Fruit fly (Drosophila melanogaster) whole organism, embryonic: ENCODE measurements around the gene Sbp2.
A peak's percentile ranks its signal among the peaks of the same experiment; 100 is the strongest.

Experiments
- ATbp ChIP-seq: fragments of 200-800 bp; sonication (Bioruptor generic); optimal IDR thresholded peaks from 2 replicates; lab custom pipeline; 2017; ENCODE audit warnings: missing biosample characterization, mild to moderate bottlenecking, missing genetic modification characterization, missing genetic modification reagents
- Aef1 ChIP-seq: fragments of 200-800 bp; sonication (Bioruptor generic); IDR thresholded peaks from 3 replicates; pipeline ENCODE4 v1.3.6; 2022; ENCODE audit warnings: missing biosample characterization, missing genetic modification characterization
- BEAF-32 ChIP-seq: fragments of 200-800 bp; sonication (Bioruptor generic); optimal IDR thresholded peaks from 3 replicates; lab custom pipeline; 2017; ENCODE audit warnings: missing biosample characterization, missing genetic modification characterization, mild to moderate bottlenecking, moderate library complexity, missing genetic modification reagents
- Bgb ChIP-seq: fragments of 200-800 bp; sonication (Bioruptor generic); IDR thresholded peaks from 2 replicates; pipeline ENCODE4 v1.3.6; 2022; ENCODE audit warnings: missing biosample characterization, missing genetic modification characterization; ENCODE audit not compliant: partially characterized antibody
- CG10979 ChIP-seq: fragments of 200-800 bp; sonication (Bioruptor generic); optimal IDR thresholded peaks from 2 replicates; lab custom pipeline; 2018; ENCODE audit warnings: missing biosample characterization, mild to moderate bottlenecking, missing genetic modification characterization, moderate library complexity
- CG11247 ChIP-seq: fragments of 200-800 bp; sonication (Bioruptor generic); IDR thresholded peaks from 2 replicates; pipeline ENCODE4 v1.3.6; 2022; ENCODE audit warnings: missing biosample characterization, missing genetic modification characterization
- CG11456 ChIP-seq: fragments of 200-800 bp; sonication (Bioruptor generic); IDR thresholded peaks from 3 replicates; pipeline ENCODE4 v1.3.6; 2022; ENCODE audit warnings: missing biosample characterization, missing genetic modification characterization
- CG11560 ChIP-seq: fragments of 200-800 bp; sonication (Bioruptor generic); IDR thresholded peaks from 3 replicates; pipeline ENCODE4 v1.3.6; 2022; ENCODE audit warnings: missing biosample characterization, missing genetic modification characterization
- CG12071 ChIP-seq: fragments of 200-800 bp; sonication (Bioruptor generic); optimal IDR thresholded peaks from 3 replicates; lab custom pipeline; 2018; ENCODE audit warnings: missing biosample characterization, mild to moderate bottlenecking, missing genetic modification characterization
- CG12104 ChIP-seq: fragments of 200-800 bp; sonication (Bioruptor generic); optimal IDR thresholded peaks from 3 replicates; lab custom pipeline; 2016; ENCODE audit warnings: missing biosample characterization, missing genetic modification characterization
- CG12236 ChIP-seq: fragments of 200-800 bp; sonication (Bioruptor generic); optimal IDR thresholded peaks from 2 replicates; lab custom pipeline; 2016; ENCODE audit warnings: missing biosample characterization, missing genetic modification characterization
- CG14441 ChIP-seq: fragments of 200-800 bp; sonication (Bioruptor generic); IDR thresholded peaks from 2 replicates; pipeline ENCODE4 v1.3.6; 2022; ENCODE audit warnings: missing biosample characterization, missing genetic modification characterization
- CG17912 ChIP-seq: fragments of 200-800 bp; sonication (Bioruptor generic); optimal IDR thresholded peaks from 2 replicates; lab custom pipeline; 2018; ENCODE audit warnings: missing biosample characterization, mild to moderate bottlenecking, missing genetic modification characterization
- CG1792 ChIP-seq: fragments of 200-800 bp; sonication (Bioruptor generic); optimal IDR thresholded peaks from 2 replicates; lab custom pipeline; 2016; ENCODE audit warnings: missing biosample characterization, missing genetic modification characterization
- CG31224 ChIP-seq: fragments of 200-800 bp; sonication (Bioruptor generic); IDR thresholded peaks from 2 replicates; pipeline ENCODE4 v1.3.6; 2022; ENCODE audit warnings: missing biosample characterization, missing genetic modification characterization
- CG32767 ChIP-seq: fragments of 200-800 bp; sonication (Bioruptor generic); IDR thresholded peaks from 2 replicates; pipeline ENCODE4 v1.3.6; 2022; ENCODE audit warnings: missing biosample characterization, missing genetic modification characterization
- CG34224 ChIP-seq: fragments of 200-800 bp; sonication (Bioruptor generic); IDR thresholded peaks from 3 replicates; pipeline ENCODE4 v1.3.6; 2022; ENCODE audit warnings: missing biosample characterization, missing genetic modification characterization; ENCODE audit not compliant: partially characterized antibody
- CG3995 ChIP-seq: fragments of 200-800 bp; sonication (Bioruptor generic); optimal IDR thresholded peaks from 3 replicates; lab custom pipeline; 2016; ENCODE audit warnings: missing biosample characterization, missing genetic modification characterization
- CG5180 ChIP-seq: fragments of 200-800 bp; sonication (Bioruptor generic); optimal IDR thresholded peaks from 3 replicates; lab custom pipeline; 2017; ENCODE audit warnings: missing biosample characterization, missing genetic modification characterization, mild to moderate bottlenecking, moderate library complexity, missing genetic modification reagents
- CG6854 ChIP-seq: fragments of 200-800 bp; sonication (Bioruptor generic); optimal IDR thresholded peaks from 3 replicates; lab custom pipeline; 2017; ENCODE audit warnings: missing biosample characterization, mild to moderate bottlenecking, missing genetic modification characterization
- Camta ChIP-seq: fragments of 200-800 bp; sonication (Bioruptor generic); optimal IDR thresholded peaks from 2 replicates; lab custom pipeline; 2016; ENCODE audit warnings: missing biosample characterization, missing genetic modification characterization
- Dad ChIP-seq: fragments of 200-800 bp; sonication (Bioruptor generic); optimal IDR thresholded peaks from 3 replicates; lab custom pipeline; 2016; ENCODE audit warnings: missing biosample characterization, missing genetic modification characterization
- Deaf1 ChIP-seq: fragments of 200-800 bp; optimal IDR thresholded peaks from 3 replicates; lab custom pipeline; 2019; ENCODE audit warnings: missing biosample characterization, mild to moderate bottlenecking, missing genetic modification characterization, moderate library complexity
- Ets65A ChIP-seq: fragments of 200-800 bp; sonication (Bioruptor generic); peaks from one replicate; lab custom pipeline; 2016; ENCODE audit warnings: missing biosample characterization, missing genetic modification characterization
- Fer1 ChIP-seq: fragments of 200-800 bp; sonication (Bioruptor generic); optimal IDR thresholded peaks from 2 replicates; lab custom pipeline; 2017; ENCODE audit warnings: missing biosample characterization, mild to moderate bottlenecking, missing genetic modification characterization
- Hmr ChIP-seq: fragments of 200-800 bp; sonication (Bioruptor generic); optimal IDR thresholded peaks from 3 replicates; lab custom pipeline; 2017; ENCODE audit warnings: mild to moderate bottlenecking, missing biosample characterization, missing genetic modification reagents, missing genetic modification characterization
- Nf-YA ChIP-seq: fragments of 200-800 bp; sonication (Bioruptor generic); IDR thresholded peaks from 2 replicates; pipeline ENCODE4 v1.3.6; 2022; ENCODE audit warnings: missing biosample characterization, missing genetic modification characterization
- Oli ChIP-seq: fragments of 200-800 bp; sonication (Bioruptor generic); optimal IDR thresholded peaks from 2 replicates; lab custom pipeline; 2018; ENCODE audit warnings: missing biosample characterization, mild to moderate bottlenecking, missing genetic modification characterization, moderate library complexity
- Ptx1 ChIP-seq: fragments of 200-800 bp; sonication (Bioruptor generic); IDR thresholded peaks from 2 replicates; pipeline ENCODE4 v1.3.6; 2022; ENCODE audit warnings: missing biosample characterization, missing genetic modification characterization
- Scr ChIP-seq: fragments of 200-800 bp; sonication (Bioruptor generic); IDR thresholded peaks from 2 replicates; pipeline ENCODE4 v1.3.6; 2022; ENCODE audit warnings: missing biosample characterization, missing genetic modification characterization; ENCODE audit not compliant: partially characterized antibody
- Sox100B ChIP-seq: fragments of 200-800 bp; sonication (Bioruptor generic); optimal IDR thresholded peaks from 3 replicates; lab custom pipeline; 2018; ENCODE audit warnings: missing biosample characterization, mild to moderate bottlenecking, missing genetic modification characterization
- Sry-β ChIP-seq: fragments of 200-800 bp; sonication (Bioruptor generic); optimal IDR thresholded peaks from 2 replicates; lab custom pipeline; 2018; ENCODE audit warnings: missing biosample characterization, mild to moderate bottlenecking, missing genetic modification characterization, moderate library complexity
- TFAM ChIP-seq: fragments of 200-800 bp; sonication (Bioruptor generic); optimal IDR thresholded peaks from 2 replicates; lab custom pipeline; 2017; ENCODE audit warnings: missing biosample characterization, missing genetic modification characterization, inconsistent platforms
- Trl ChIP-seq, 3 experiments: fragments of >200 bp in 2 of 3; fragments of 200-800 bp in 1 of 3; sonication (Bioruptor generic) in 1 of 3; optimal IDR thresholded peaks; 2 replicates in 1 of 3; 3 replicates in 2 of 3; lab custom pipeline; 2016 to 2017; ENCODE audit warnings: missing biosample characterization in 1 of 3, missing genetic modification characterization in 1 of 3
- Xrp1 ChIP-seq: fragments of 200-800 bp; sonication (Bioruptor generic); IDR thresholded peaks from 2 replicates; pipeline ENCODE4 v1.3.6; 2022; ENCODE audit warnings: missing biosample characterization, missing genetic modification characterization
- YL-1 ChIP-seq: fragments of 200-800 bp; sonication (Bioruptor generic); optimal IDR thresholded peaks from 3 replicates; lab custom pipeline; 2017; ENCODE audit warnings: missing biosample characterization, mild to moderate bottlenecking, missing genetic modification characterization
- ara ChIP-seq: fragments of 200-800 bp; sonication (Bioruptor generic); IDR thresholded peaks from 2 replicates; pipeline ENCODE4 v1.3.6; 2022; ENCODE audit warnings: missing biosample characterization, missing genetic modification characterization
- ato ChIP-seq: fragments of 200-800 bp; sonication (Bioruptor generic); IDR thresholded peaks from 2 replicates; pipeline ENCODE4 v1.3.6; 2022; ENCODE audit warnings: missing biosample characterization, missing genetic modification characterization; ENCODE audit not compliant: partially characterized antibody
- bab2 ChIP-seq: fragments of 200-800 bp; sonication (Bioruptor generic); optimal IDR thresholded peaks from 2 replicates; lab custom pipeline; 2016; ENCODE audit warnings: missing biosample characterization, missing genetic modification characterization
- bcd ChIP-seq: fragments of 200-800 bp; sonication (Bioruptor generic); optimal IDR thresholded peaks from 2 replicates; lab custom pipeline; 2017; ENCODE audit warnings: missing biosample characterization, mild to moderate bottlenecking, missing genetic modification characterization
- bsh ChIP-seq, 2 experiments: fragments of 200-800 bp; sonication (Bioruptor generic); optimal IDR thresholded peaks; 2 replicates each; lab custom pipeline; 2017 to 2018; ENCODE audit warnings: mild to moderate bottlenecking in 2 of 2, missing biosample characterization in 2 of 2, missing genetic modification characterization in 2 of 2, moderate library complexity in 1 of 2
- chif ChIP-seq, 2 experiments: fragments of 200-800 bp; sonication (Bioruptor generic); optimal IDR thresholded peaks; 3 replicates each; lab custom pipeline; 2016; ENCODE audit warnings: missing biosample characterization in 2 of 2, missing genetic modification characterization in 2 of 2
- dysf ChIP-seq: fragments of 200-800 bp; sonication (Bioruptor generic); IDR thresholded peaks from 3 replicates; pipeline ENCODE4 v1.3.6; 2022; ENCODE audit warnings: missing biosample characterization, missing genetic modification characterization
- fu2 ChIP-seq: fragments of 200-800 bp; sonication (Bioruptor generic); optimal IDR thresholded peaks from 2 replicates; lab custom pipeline; 2016; ENCODE audit warnings: missing biosample characterization, missing genetic modification characterization
- gcm ChIP-seq: fragments of 200-800 bp; sonication (Bioruptor generic); optimal IDR thresholded peaks from 2 replicates; lab custom pipeline; 2019; ENCODE audit warnings: missing biosample characterization, mild to moderate bottlenecking, missing genetic modification characterization, moderate library complexity
- hth ChIP-seq: fragments of >200 bp; optimal IDR thresholded peaks from 2 replicates; lab custom pipeline; 2017; ENCODE audit warnings: inconsistent platforms
- nmo ChIP-seq: fragments of 200-800 bp; sonication (Bioruptor generic); optimal IDR thresholded peaks from 2 replicates; lab custom pipeline; 2018; ENCODE audit warnings: missing biosample characterization, mild to moderate bottlenecking, missing genetic modification characterization, moderate library complexity
- sd ChIP-seq: fragments of 200-800 bp; sonication (Bioruptor generic); optimal IDR thresholded peaks from 3 replicates; lab custom pipeline; 2018; ENCODE audit warnings: missing biosample characterization, mild to moderate bottlenecking, missing genetic modification characterization, moderate library complexity
- sens ChIP-seq: fragments of 200-800 bp; sonication (Bioruptor generic); peaks from one replicate; lab custom pipeline; 2016; ENCODE audit warnings: missing biosample characterization, missing genetic modification characterization
- stc ChIP-seq: fragments of 200-800 bp; sonication (Bioruptor generic); IDR thresholded peaks from 2 replicates; pipeline ENCODE4 v1.3.6; 2022; ENCODE audit warnings: missing biosample characterization, missing genetic modification characterization
- tll ChIP-seq, 2 experiments: fragments of 200-800 bp in 1 of 2; fragments of >200 bp in 1 of 2; sonication (Bioruptor generic) in 1 of 2; optimal IDR thresholded peaks; 2 replicates each; lab custom pipeline; 2017 to 2019; ENCODE audit warnings: missing biosample characterization in 2 of 2, missing genetic modification characterization in 2 of 2, mild to moderate bottlenecking in 1 of 2, moderate library complexity in 1 of 2
- trem ChIP-seq: fragments of 200-800 bp; optimal IDR thresholded peaks from 3 replicates; lab custom pipeline; 2019; ENCODE audit warnings: missing biosample characterization, mild to moderate bottlenecking, missing genetic modification characterization, moderate library complexity

The Sbp2 gene

dm6 chr3L:8308891-8309352, 5.0 kb downstream of the Sbp2 start, which contains the start of gene BI-1 (continued):
- TF ChIP-seq CG12071 (no peak), BEAF-32 (GFP tag; lab: Kevin White, UChicago) (peak; percentile 45), CG34224 (GFP tag; lab: Robert Waterston, UW) (no peak), bsh (GFP tag; optimal IDR thresholded peaks at IDR 0.05; lab: Kevin White, UChicago) (peak in 1 of 2 experiments; percentile 50), CG17912 (GFP tag; lab: Kevin White, UChicago) (no peak), Ptx1 (GFP tag; lab: Robert Waterston, UW) (peak; percentile 33), ATbp (GFP tag; lab: Kevin White, UChicago) (no peak), ara (GFP tag; lab: Robert Waterston, UW) (no peak), CG1792 (GFP tag; lab: Kevin White, UChicago) (no peak), Camta (peak; percentile 34), chif (GFP tag; optimal IDR thresholded peaks at IDR 0.05; lab: Kevin White, UChicago) (peak in 1 of 2 experiments; percentile 0), stc (GFP tag; lab: Robert Waterston, UW) (no peak), sd (no peak), Hmr (GFP tag; lab: Kevin White, UChicago) (no peak), CG11247 (no peak), dysf (GFP tag; lab: Robert Waterston, UW) (peak; percentile 62; the same call in 2 of the 3 replicates), Bgb (no peak), Trl (optimal IDR thresholded peaks at IDR 0.05; lab: Kevin White, UChicago) (no peak), Trl (GFP tag; optimal IDR thresholded peaks at IDR 0.05; lab: Kevin White, UChicago) (peak; percentile 63), Oli (peak; percentile 56), gcm (GFP tag; lab: Kevin White, UChicago) (no peak), Dad (peak; percentile 55), CG32767 (GFP tag; lab: Robert Waterston, UW) (no peak), fu2 (GFP tag; lab: Kevin White, UChicago) (no peak), nmo (GFP tag; lab: Kevin White, UChicago) (peak; percentile 75), CG14441 (no peak), Sry-β (GFP tag; lab: Kevin White, UChicago) (peak; percentile 99), Scr (GFP tag; lab: Robert Waterston, UW) (no peak), Xrp1 (peak; percentile 47), Aef1 (GFP tag; lab: Robert Waterston, UW) (no peak), Deaf1 (tag; lab: Kevin White, UChicago) (no peak), Nf-YA (GFP tag; lab: Robert Waterston, UW) (0 out of 2 replicates have a peak, but pooled peaks have one; percentile 21), sens (GFP tag; lab: Kevin White, UChicago) (peak; percentile 89), trem (tag; lab: Kevin White, UChicago) (peak; percentile 42), Sox100B (GFP tag; lab: Kevin White, UChicago) (peak; percentile 79), Fer1 (peak; percentile 78), CG5180 (no peak), CG3995 (GFP tag; lab: Kevin White, UChicago) (peak; percentile 44), CG31224 (GFP tag; lab: Robert Waterston, UW) (no peak), bab2 (GFP tag; lab: Kevin White, UChicago) (peak; percentile 27), YL-1 (GFP tag; lab: Kevin White, UChicago) (peak; percentile 88), hth (no peak)

- 0 out of 3 replicates have a peak, but pooled peaks have one; percentile 46 for TF ChIP-seq CG11456 (GFP tag; lab: Robert Waterston, UW)
- no peak for TF ChIP-seq CG5180
- no peak for TF ChIP-seq CG12104 (GFP tag; lab: Kevin White, UChicago)
- TF ChIP-seq tll (GFP tag; optimal IDR thresholded peaks at IDR 0.05; lab: Kevin White, UChicago), result no peak
- TF ChIP-seq bcd (GFP tag; lab: Kevin White, UChicago), result no peak
- no peak for TF ChIP-seq CG11560 (tag; lab: Robert Waterston, UW)
- no peak for TF ChIP-seq TFAM
- no peak for TF ChIP-seq CG10979 (tag; lab: Kevin White, UChicago)
- 0 out of 2 replicates have a peak, but pooled peaks have one; percentile 24 for TF ChIP-seq CG11247
- TF ChIP-seq Ets65A, result peak; percentile 91
- TF ChIP-seq CG12236 (GFP tag; lab: Kevin White, UChicago), result no peak
- TF ChIP-seq ato, result no peak
- no peak for TF ChIP-seq CG6854 (GFP tag; lab: Kevin White, UChicago)
These were observed 8.3 kb downstream of the Sbp2 start for dm6 chr3L:8312290-8312689.
